Worm (Caenorhabditis elegans) whole organism, L4 larva: Measurements from ENCODE around the gene T14G8.4.

ENCODE experiments used
- ces-1 ChIP-seq: fragments of 150-350 bp; sonication (generic microtip); optimal IDR thresholded peaks from 4 replicates; lab custom pipeline; 2014; ENCODE audit warnings: missing biosample characterization, missing genetic modification reagents, missing genetic modification characterization
- egl-27 ChIP-seq: sonication (generic microtip); optimal IDR thresholded peaks from 3 replicates; lab custom pipeline; 2017; ENCODE audit warnings: missing biosample characterization, missing genetic modification reagents, missing genetic modification characterization
- lin-39 ChIP-seq: fragments of 150-350 bp; optimal IDR thresholded peaks from 2 replicates; lab custom pipeline; 2014; ENCODE audit warnings: missing biosample characterization, missing genetic modification reagents, missing genetic modification characterization
- lsy-2 ChIP-seq, 2 experiments: fragments of 150-350 bp in 1 of 2; sonication (generic microtip) in 1 of 2; optimal IDR thresholded peaks; 2 replicates each; lab custom pipeline; 2014 to 2017; ENCODE audit warnings: missing biosample characterization in 2 of 2, missing genetic modification characterization in 2 of 2
- mxl-2 ChIP-seq: fragments of 200-800 bp; sonication (Bioruptor generic); conservative IDR thresholded peaks from 2 replicates; pipeline ENCODE4 v1.3.6; 2022; ENCODE audit warnings: missing genetic modification reagents, missing genetic modification characterization, missing compliant biosample characterization
- zip-11 ChIP-seq: fragments of 200-800 bp; sonication (Bioruptor generic); IDR thresholded peaks from 2 replicates; pipeline ENCODE4 v1.3.6; 2022; ENCODE audit warnings: missing genetic modification characterization, missing compliant biosample characterization
- ztf-11 ChIP-seq: fragments of 150-350 bp; optimal IDR thresholded peaks from 2 replicates; lab custom pipeline; 2014; ENCODE audit warnings: missing biosample characterization, missing genetic modification characterization

DNA sequence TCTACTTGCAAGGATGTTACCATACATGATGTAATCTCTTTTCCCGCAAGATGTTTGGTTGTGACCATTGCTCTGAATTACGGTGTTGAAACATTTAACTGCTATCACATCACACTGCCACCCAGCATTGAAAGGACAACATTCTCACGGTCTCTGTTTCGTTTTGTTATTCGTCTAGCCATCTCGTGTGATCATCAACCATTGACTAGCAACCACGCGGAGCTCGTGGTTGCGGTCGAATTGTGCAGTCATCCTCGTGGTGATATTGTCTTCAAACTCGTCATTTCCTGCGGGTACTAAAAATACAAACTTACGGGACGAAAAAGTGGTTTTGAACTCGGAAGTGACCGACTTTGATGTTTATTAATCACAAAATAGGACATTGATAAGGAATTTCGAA lies 12.0 kb upstream of the T14G8.4 start:
- TF ChIP-seq egl-27 (tag; lab: Kevin White, UChicago): no peak
- no peak for TF ChIP-seq lin-39 (tag; lab: Kevin White, UChicago)
- TF ChIP-seq lsy-2 (tag; optimal IDR thresholded peaks at IDR 0.05; lab: Kevin White, UChicago): no peak
- no peak for TF ChIP-seq ces-1
- TF ChIP-seq mxl-2 (GFP tag; lab: Robert Waterston, UW): no peak
- no peak for TF ChIP-seq ztf-11 (tag; lab: Kevin White, UChicago)
- TF ChIP-seq zip-11 (GFP tag; lab: Robert Waterston, UW): no peak
